Fruit fly (Drosophila melanogaster): ENCODE results near the gene Nup205.

Gene Nup205

DNA sequence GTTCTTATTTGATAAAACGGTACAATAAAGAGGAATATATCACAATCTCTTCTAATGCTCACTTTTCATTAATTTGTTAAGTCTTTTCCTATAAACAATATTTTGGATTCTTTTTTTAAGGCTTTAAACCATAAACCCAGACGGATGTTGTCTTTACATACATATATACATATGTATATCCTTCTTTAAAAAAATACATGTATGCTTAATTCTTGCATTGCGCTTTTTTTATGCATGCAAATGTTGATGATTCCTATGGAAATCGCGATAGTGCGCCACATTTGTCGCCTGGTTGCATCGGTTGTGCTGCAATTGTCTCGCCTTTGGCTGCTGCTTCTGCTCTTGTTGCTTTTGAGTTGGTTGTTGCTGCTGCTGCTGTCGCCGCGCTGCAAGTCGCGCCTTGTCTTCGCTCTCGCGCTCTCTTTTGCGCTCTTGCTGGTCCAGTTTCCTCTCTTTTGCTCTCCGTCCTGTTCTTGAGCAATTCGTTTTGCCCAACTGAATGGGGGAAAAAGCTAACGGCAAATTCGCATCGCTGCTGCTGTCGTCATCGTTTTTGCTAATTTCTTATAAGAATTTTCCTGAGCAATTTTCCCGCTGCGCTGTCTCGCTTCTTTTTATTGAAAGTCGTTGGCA, 24.9 kb downstream of the Nup205 start (continued):
- no peak for TF ChIP-seq CG4282 (GFP tag; optimal IDR thresholded peaks at IDR 0.05)
- TF ChIP-seq Scr (GFP tag; IDR thresholded peaks at IDR 0.05; ENCODE audit: partially characterized antibody) = no peak
- TF ChIP-seq CG4404 (GFP tag; IDR thresholded peaks at IDR 0.05) = no peak
- 0 out of 3 replicates have a peak, but pooled peaks have one; percentile 10 for TF ChIP-seq so (GFP tag; IDR thresholded peaks at IDR 0.05)
- no peak for TF ChIP-seq croc (GFP tag; conservative IDR thresholded peaks at IDR 0.05)
- TF ChIP-seq lmd (GFP tag; IDR thresholded peaks at IDR 0.05) = 0 out of 2 replicates have a peak, but pooled peaks have one; percentile 10
- no peak for TF ChIP-seq tup (GFP tag; optimal IDR thresholded peaks at IDR 0.05)
- TF ChIP-seq CG16813 (GFP tag; IDR thresholded peaks at IDR 0.05; ENCODE audit: partially characterized antibody) = no peak
- peak; percentile 53 for TF ChIP-seq CG31441 (GFP tag; IDR thresholded peaks at IDR 0.05)
- no peak for TF ChIP-seq CG17568 (GFP tag; optimal IDR thresholded peaks at IDR 0.05)
- TF ChIP-seq CG17829 (tag; optimal IDR thresholded peaks at IDR 0.05) = no peak
- TF ChIP-seq CG6175 (GFP tag; IDR thresholded peaks at IDR 0.05) = no peak
- no peak for TF ChIP-seq CG15601 (tag; optimal IDR thresholded peaks at IDR 0.05)
- TF ChIP-seq CG3163 (GFP tag; optimal IDR thresholded peaks at IDR 0.05) = no peak
- no peak for TF ChIP-seq al (GFP tag; IDR thresholded peaks at IDR 0.05)
- TF ChIP-seq wdn (GFP tag; IDR thresholded peaks at IDR 0.05) = no peak
- no peak for TF ChIP-seq CG13296 (GFP tag; optimal IDR thresholded peaks at IDR 0.05)
- TF ChIP-seq tgo (GFP tag; IDR thresholded peaks at IDR 0.05) = no peak
- no peak for TF ChIP-seq Hand (GFP tag; optimal IDR thresholded peaks at IDR 0.05)
- peak; percentile 41; the same call in 1 of the 2 replicates for TF ChIP-seq Xrp1 (GFP tag; IDR thresholded peaks at IDR 0.05)
- TF ChIP-seq Hr3 (GFP tag; optimal IDR thresholded peaks at IDR 0.05) = peak; percentile 1
- no peak for TF ChIP-seq trem (tag; optimal IDR thresholded peaks at IDR 0.05)
- TF ChIP-seq Ada2b (GFP tag; IDR thresholded peaks at IDR 0.05) = 0 out of 2 replicates have a peak, but pooled peaks have one; percentile 6
- no peak for TF ChIP-seq CG33557 (GFP tag; optimal IDR thresholded peaks at IDR 0.05)
- TF ChIP-seq CG34224 (GFP tag; IDR thresholded peaks at IDR 0.05; ENCODE audit: partially characterized antibody) = no peak
- TF ChIP-seq CG17361 (GFP tag; IDR thresholded peaks at IDR 0.05) = peak; percentile 64; the same call in 2 of the 3 replicates
- no peak for TF ChIP-seq CG6854 (GFP tag; optimal IDR thresholded peaks at IDR 0.05)
- TF ChIP-seq grn (GFP tag; optimal IDR thresholded peaks at IDR 0.05) = no peak
- no peak for TF ChIP-seq fd102C (GFP tag; optimal IDR thresholded peaks at IDR 0.05)
- TF ChIP-seq CG14441 (GFP tag; IDR thresholded peaks at IDR 0.05) = no peak
- no peak for TF ChIP-seq Sin3A (optimal IDR thresholded peaks at IDR 0.05)
- TF ChIP-seq CG14710 (tag; optimal IDR thresholded peaks at IDR 0.05) = peak; percentile 27
- TF ChIP-seq dimm (GFP tag; IDR thresholded peaks at IDR 0.05) = no peak
- TF ChIP-seq zf30C (GFP tag; optimal IDR thresholded peaks at IDR 0.05) = no peak
- peak; percentile 45 for TF ChIP-seq fd96Cb (tag; optimal IDR thresholded peaks at IDR 0.05)
- TF ChIP-seq CG8478 (optimal IDR thresholded peaks at IDR 0.05) = no peak
- no peak for TF ChIP-seq CG8089 (GFP tag; optimal IDR thresholded peaks at IDR 0.05)
- no peak for TF ChIP-seq CG12236 (GFP tag; optimal IDR thresholded peaks at IDR 0.05)
- TF ChIP-seq H15 (GFP tag; IDR thresholded peaks at IDR 0.05) = no peak
- TF ChIP-seq CG14667 (GFP tag; IDR thresholded peaks at IDR 0.05) = no peak
- no peak for TF ChIP-seq sisA (GFP tag; IDR thresholded peaks at IDR 0.05)
- TF ChIP-seq CG10565 (GFP tag; optimal IDR thresholded peaks at IDR 0.05) = no peak
- TF ChIP-seq slp2 (GFP tag; optimal IDR thresholded peaks at IDR 0.05) = no peak
- no peak for TF ChIP-seq Atf6 (GFP tag; IDR thresholded peaks at IDR 0.05)
- TF ChIP-seq Pdp1 (GFP tag; optimal IDR thresholded peaks at IDR 0.05) = no peak
- no peak for TF ChIP-seq btn (GFP tag; optimal IDR thresholded peaks at IDR 0.05)
- TF ChIP-seq ttk (GFP tag; IDR thresholded peaks at IDR 0.05) = no peak
- peak; percentile 26 for TF ChIP-seq PHDP (tag; optimal IDR thresholded peaks at IDR 0.05)
- TF ChIP-seq phol (tag; optimal IDR thresholded peaks at IDR 0.05) = peak; percentile 55
- no peak for TF ChIP-seq br (optimal IDR thresholded peaks at IDR 0.05)
- TF ChIP-seq CG11093 (GFP tag; IDR thresholded peaks at IDR 0.05) = no peak
- no peak for TF ChIP-seq disco-r (GFP tag; optimal IDR thresholded peaks at IDR 0.05)

Data from whole organism, embryonic.